Fruit fly (Drosophila melanogaster): ENCODE results near the gene beta-Spec.

Gene beta-Spec

dm6 chrX:17631996-17632612, 25.1 kb upstream of the beta-Spec start, which contains the start of the genes corolla and ND-24 (continued):
- peak; percentile 85 for TF ChIP-seq Camta (GFP tag; optimal IDR thresholded peaks at IDR 0.05)
- no peak for TF ChIP-seq HLHmδ (GFP tag; optimal IDR thresholded peaks at IDR 0.05)
- TF ChIP-seq CG4617 (GFP tag; optimal IDR thresholded peaks at IDR 0.05; ENCODE audit: borderline replicate concordance), result peak; percentile 76
- TF ChIP-seq CG3847 (GFP tag; IDR thresholded peaks at IDR 0.05), result peak; percentile 91
- peak; percentile 67; the same call in 1 of the 2 replicates for TF ChIP-seq CG16779 (GFP tag; IDR thresholded peaks at IDR 0.05)
- TF ChIP-seq ranshi (GFP tag; IDR thresholded peaks at IDR 0.05), result peak; percentile 83
- TF ChIP-seq HHEX (GFP tag; optimal IDR thresholded peaks at IDR 0.05), result peak; percentile 59
- peak; percentile 49 for TF ChIP-seq CG7271 (tag; optimal IDR thresholded peaks at IDR 0.05)
- peak; percentile 17 for TF ChIP-seq YL-1 (GFP tag; optimal IDR thresholded peaks at IDR 0.05)
- peak; percentile 79 for TF ChIP-seq sim (GFP tag; IDR thresholded peaks at IDR 0.05)
- peak in 1 of 3 experiments; percentile 75 for TF ChIP-seq lola (GFP tag; optimal IDR thresholded peaks at IDR 0.05)
- TF ChIP-seq CG7928 (GFP tag; optimal IDR thresholded peaks at IDR 0.05), result peak; percentile 13
- peak; percentile 29 for TF ChIP-seq cwo (GFP tag; optimal IDR thresholded peaks at IDR 0.05)
- peak; percentile 59; the same call in 1 of the 3 replicates for TF ChIP-seq otp (GFP tag; IDR thresholded peaks at IDR 0.05)
- TF ChIP-seq Deaf1 (tag; optimal IDR thresholded peaks at IDR 0.05), result no peak
- TF ChIP-seq NC2α (GFP tag; optimal IDR thresholded peaks at IDR 0.05), result peak; percentile 62
- peak; percentile 84 for TF ChIP-seq stc (GFP tag; IDR thresholded peaks at IDR 0.05)
- TF ChIP-seq CG17385 (GFP tag; optimal IDR thresholded peaks at IDR 0.05), result peak; percentile 75
- no peak for TF ChIP-seq dmrt99B (tag; optimal IDR thresholded peaks at IDR 0.05)
- TF ChIP-seq Ravus (GFP tag; IDR thresholded peaks at IDR 0.05), result peak; percentile 39; the same call in 1 of the 2 replicates
- peak; percentile 87 for TF ChIP-seq CG14860 (GFP tag; IDR thresholded peaks at IDR 0.05; ENCODE audit: partially characterized antibody)
- TF ChIP-seq CG12155 (GFP tag; optimal IDR thresholded peaks at IDR 0.05), result peak; percentile 83
- TF ChIP-seq Taf1 (GFP tag; IDR thresholded peaks at IDR 0.05), result peak; percentile 65
- TF ChIP-seq Gsc (GFP tag; IDR thresholded peaks at IDR 0.05), result no peak
- TF ChIP-seq ara (GFP tag; IDR thresholded peaks at IDR 0.05), result peak; percentile 73; the same call in 1 of the 2 replicates
- TF ChIP-seq CG12219 (GFP tag; optimal IDR thresholded peaks at IDR 0.05), result peak; percentile 2
- no peak for TF ChIP-seq bigmax (GFP tag; optimal IDR thresholded peaks at IDR 0.05)
- peak; percentile 91 for TF ChIP-seq Doc3 (GFP tag; IDR thresholded peaks at IDR 0.05; ENCODE audit: partially characterized antibody)
- TF ChIP-seq CG13894 (tag; optimal IDR thresholded peaks at IDR 0.05), result peak; percentile 85
- TF ChIP-seq CG2116 (GFP tag; optimal IDR thresholded peaks at IDR 0.05), result peak; percentile 89
- TF ChIP-seq oc (tag; optimal IDR thresholded peaks at IDR 0.05), result no peak
- peak; percentile 90 for TF ChIP-seq knrl (GFP tag; IDR thresholded peaks at IDR 0.05; ENCODE audit: partially characterized antibody)
- TF ChIP-seq ab (GFP tag; optimal IDR thresholded peaks at IDR 0.05), result peak; percentile 4
- peak; percentile 19 for TF ChIP-seq btn (GFP tag; optimal IDR thresholded peaks at IDR 0.05)
- peak; percentile 50 for TF ChIP-seq CG9797 (GFP tag; optimal IDR thresholded peaks at IDR 0.05)
- peak; percentile 82 for TF ChIP-seq rib (GFP tag; IDR thresholded peaks at IDR 0.05)
- peak; percentile 57 for TF ChIP-seq CG10543 (GFP tag; optimal IDR thresholded peaks at IDR 0.05)
- TF ChIP-seq CG6175 (GFP tag; IDR thresholded peaks at IDR 0.05), result peak; percentile 40; the same call in 1 of the 3 replicates
- peak; percentile 96 for TF ChIP-seq sqz (GFP tag; optimal IDR thresholded peaks at IDR 0.05)
- TF ChIP-seq CG11456 (GFP tag; IDR thresholded peaks at IDR 0.05), result peak; percentile 81
- peak; percentile 84 for TF ChIP-seq CG31388 (GFP tag; optimal IDR thresholded peaks at IDR 0.05)
- no peak for TF ChIP-seq Eip74EF (GFP tag; optimal IDR thresholded peaks at IDR 0.05)
- TF ChIP-seq Atf-2 (GFP tag; optimal IDR thresholded peaks at IDR 0.05), result peak; percentile 71
- no peak for TF ChIP-seq sd (tag; optimal IDR thresholded peaks at IDR 0.05)
- TF ChIP-seq Kr (GFP tag; optimal IDR thresholded peaks at IDR 0.05), result no peak
- peak; percentile 87 for TF ChIP-seq CG4730 (GFP tag; IDR thresholded peaks at IDR 0.05)
- TF ChIP-seq gcm2 (GFP tag; optimal IDR thresholded peaks at IDR 0.05), result peak; percentile 43
- no peak for TF ChIP-seq Neu2 (GFP tag; optimal IDR thresholded peaks at IDR 0.05; ENCODE audit: borderline replicate concordance)
- peak; percentile 77 for TF ChIP-seq wor (GFP tag; IDR thresholded peaks at IDR 0.05)
